Worm (Caenorhabditis elegans) whole organism, L1 larva: ENCODE results near the gene C33D9.8.

Source experiments
- C04F5.9 ChIP-seq: sonication (generic microtip); optimal IDR thresholded peaks from 2 replicates; lab custom pipeline; 2016; ENCODE audit warnings: missing genetic modification characterization, missing compliant biosample characterization
- C16A3.4 ChIP-seq: fragments of 150-350 bp; optimal IDR thresholded peaks from 2 replicates; lab custom pipeline; 2014; ENCODE audit warnings: missing biosample characterization, missing genetic modification characterization
- C34B4.2 ChIP-seq: sonication (generic microtip); optimal IDR thresholded peaks from 2 replicates; lab custom pipeline; 2017; ENCODE audit warnings: mild to moderate bottlenecking, missing genetic modification characterization, missing compliant biosample characterization
- F16B12.6 ChIP-seq: fragments of 150-350 bp; optimal IDR thresholded peaks from 2 replicates; lab custom pipeline; 2014; ENCODE audit warnings: missing biosample characterization, missing genetic modification characterization
- aha-1 ChIP-seq: fragments of 150-350 bp; optimal IDR thresholded peaks from 2 replicates; lab custom pipeline; 2014; ENCODE audit warnings: missing biosample characterization, missing genetic modification characterization
- blmp-1 ChIP-seq: fragments of 150-350 bp; optimal IDR thresholded peaks from 2 replicates; lab custom pipeline; 2014; ENCODE audit warnings: missing biosample characterization, missing genetic modification characterization
- ceh-8 ChIP-seq: fragments of 200-800 bp; sonication (Bioruptor generic); optimal IDR thresholded peaks from 2 replicates; lab custom pipeline; 2018; ENCODE audit warnings: mild to moderate bottlenecking, missing genetic modification characterization, moderate library complexity, missing compliant biosample characterization
- ceh-88 ChIP-seq: fragments of 200-800 bp; sonication (Bioruptor generic); IDR thresholded peaks from 2 replicates; pipeline ENCODE4 v1.3.6; 2022; ENCODE audit warnings: missing genetic modification characterization, missing compliant biosample characterization
- ces-1 ChIP-seq: fragments of 150-350 bp; optimal IDR thresholded peaks from 2 replicates; lab custom pipeline; 2014; ENCODE audit warnings: missing biosample characterization, missing genetic modification reagents, missing genetic modification characterization
- dpl-1 ChIP-seq, 3 experiments: fragments of 150-350 bp in 2 of 3; sonication (generic microtip) in 1 of 3; optimal IDR thresholded peaks; 2 replicates each; lab custom pipeline; 2014 to 2017; ENCODE audit warnings: missing biosample characterization in 3 of 3, missing genetic modification characterization in 3 of 3, missing genetic modification reagents in 3 of 3
- dsc-1 ChIP-seq: sonication (generic microtip); optimal IDR thresholded peaks from 2 replicates; lab custom pipeline; 2016; ENCODE audit warnings: mild to moderate bottlenecking, missing genetic modification characterization, missing compliant biosample characterization
- efl-1 ChIP-seq, 4 experiments: fragments of 150-350 bp; optimal IDR thresholded peaks in 3 of 4; peaks in 1 of 4; 1 replicate in 1 of 4; 2 replicates in 3 of 4; lab custom pipeline; 2014; ENCODE audit warnings: missing biosample characterization in 2 of 4, missing genetic modification characterization in 2 of 4, missing genetic modification reagents in 2 of 4
- egl-13 ChIP-seq: sonication (generic microtip); optimal IDR thresholded peaks from 2 replicates; lab custom pipeline; 2016; ENCODE audit warnings: missing genotype, missing genetic modification reagents, missing genetic modification characterization, missing compliant biosample characterization
- elt-2 ChIP-seq: sonication (generic microtip); optimal IDR thresholded peaks from 2 replicates; lab custom pipeline; 2016; ENCODE audit warnings: missing genetic modification characterization, mild to moderate bottlenecking, inconsistent platforms, missing compliant biosample characterization, missing genetic modification reagents
- elt-3 ChIP-seq, 6 experiments: fragments of 150-350 bp in 1 of 6; sonication (generic microtip); optimal IDR thresholded peaks; 2 replicates each; lab custom pipeline; 2017 to 2018; ENCODE audit warnings: missing biosample characterization in 6 of 6, missing genetic modification characterization in 6 of 6, inconsistent platforms in 1 of 6
- ets-5 ChIP-seq: fragments of 200-800 bp; sonication (Bioruptor generic); IDR thresholded peaks from 2 replicates; pipeline ENCODE4 v1.3.6; 2022; ENCODE audit warnings: missing genetic modification characterization, missing compliant biosample characterization
- fkh-10 ChIP-seq: sonication (generic microtip); optimal IDR thresholded peaks from 2 replicates; lab custom pipeline; 2017; ENCODE audit warnings: missing biosample characterization, missing genetic modification reagents, missing genetic modification characterization
- fkh-4 ChIP-seq: sonication (generic microtip); optimal IDR thresholded peaks from 2 replicates; lab custom pipeline; 2016; ENCODE audit warnings: missing compliant biosample characterization, missing genetic modification characterization, borderline replicate concordance
- fkh-8 ChIP-seq: sonication (generic microtip); optimal IDR thresholded peaks from 2 replicates; lab custom pipeline; 2016; ENCODE audit warnings: mild to moderate bottlenecking, missing genetic modification characterization, missing compliant biosample characterization
- irx-1 ChIP-seq: sonication (generic microtip); optimal IDR thresholded peaks from 2 replicates; lab custom pipeline; 2016; ENCODE audit warnings: missing genetic modification characterization, missing compliant biosample characterization
- isw-1 ChIP-seq: fragments of 200-800 bp; sonication (Bioruptor generic); IDR thresholded peaks from 2 replicates; pipeline ENCODE4 v1.3.6; 2022; ENCODE audit warnings: missing genetic modification characterization, missing compliant biosample characterization
- jun-1 ChIP-seq: fragments of 150-350 bp; optimal IDR thresholded peaks from 2 replicates; lab custom pipeline; 2014; ENCODE audit warnings: missing biosample characterization, missing genetic modification reagents, missing genetic modification characterization
- lin-13 ChIP-seq: fragments of 150-350 bp; optimal IDR thresholded peaks from 2 replicates; lab custom pipeline; 2014; ENCODE audit warnings: missing biosample characterization, missing genetic modification reagents, missing genetic modification characterization
- lin-14 ChIP-seq: fragments of 200-800 bp; sonication (Bioruptor generic); optimal IDR thresholded peaks from 2 replicates; lab custom pipeline; 2018; ENCODE audit warnings: mild to moderate bottlenecking, missing genetic modification characterization, moderate library complexity, missing compliant biosample characterization
- lin-35 ChIP-seq, 2 experiments: fragments of 150-350 bp; optimal IDR thresholded peaks; 2 replicates each; lab custom pipeline; 2014; ENCODE audit warnings: missing biosample characterization in 2 of 2, missing genetic modification characterization in 2 of 2, missing genetic modification reagents in 2 of 2
- lin-39 ChIP-seq: fragments of 150-350 bp; optimal IDR thresholded peaks from 2 replicates; lab custom pipeline; 2014; ENCODE audit warnings: missing biosample characterization, missing genetic modification reagents, missing genetic modification characterization
- lsy-2 ChIP-seq, 2 experiments: fragments of 150-350 bp; optimal IDR thresholded peaks; 2 replicates each; lab custom pipeline; 2014; ENCODE audit warnings: missing biosample characterization in 2 of 2, missing genetic modification characterization in 2 of 2
- mab-9 ChIP-seq: fragments of 200-800 bp; sonication (Bioruptor generic); IDR thresholded peaks from 2 replicates; pipeline ENCODE4 v1.3.6; 2022; ENCODE audit warnings: missing genetic modification reagents, missing genetic modification characterization, missing compliant biosample characterization
- mef-2 ChIP-seq: fragments of 150-350 bp; optimal IDR thresholded peaks from 2 replicates; lab custom pipeline; 2014; ENCODE audit warnings: missing biosample characterization, missing genetic modification characterization
- nhr-20 ChIP-seq: sonication (generic microtip); optimal IDR thresholded peaks from 2 replicates; lab custom pipeline; 2016; ENCODE audit warnings: mild to moderate bottlenecking, missing genetic modification characterization, missing compliant biosample characterization
- nhr-237 ChIP-seq: fragments of 150-350 bp; optimal IDR thresholded peaks from 2 replicates; lab custom pipeline; 2014; ENCODE audit warnings: missing biosample characterization, missing genetic modification characterization
- nhr-47 ChIP-seq: sonication (generic microtip); optimal IDR thresholded peaks from 2 replicates; lab custom pipeline; 2016; ENCODE audit warnings: mild to moderate bottlenecking, missing genetic modification characterization, moderate library complexity, missing compliant biosample characterization
- nhr-71 ChIP-seq: sonication (generic microtip); optimal IDR thresholded peaks from 2 replicates; lab custom pipeline; 2016; ENCODE audit warnings: mild to moderate bottlenecking, missing genetic modification characterization, moderate library complexity, missing compliant biosample characterization
- nhr-84 ChIP-seq: sonication (generic microtip); optimal IDR thresholded peaks from 2 replicates; lab custom pipeline; 2017; ENCODE audit warnings: missing biosample characterization, missing genetic modification characterization
- nhr-85 ChIP-seq: sonication (generic microtip); peaks from one replicate; lab custom pipeline; 2016; ENCODE audit warnings: missing genetic modification characterization, inconsistent platforms, missing compliant biosample characterization
- nhr-90 ChIP-seq: sonication (generic microtip); optimal IDR thresholded peaks from 2 replicates; lab custom pipeline; 2016; ENCODE audit warnings: mild to moderate bottlenecking, missing genetic modification characterization, missing compliant biosample characterization; ENCODE audit not compliant: poor library complexity
- pax-3 ChIP-seq: fragments of 200-800 bp; sonication (Bioruptor generic); optimal IDR thresholded peaks from 2 replicates; lab custom pipeline; 2018; ENCODE audit warnings: mild to moderate bottlenecking, missing genetic modification characterization, moderate library complexity, missing compliant biosample characterization
- rnt-1 ChIP-seq: sonication (generic microtip); optimal IDR thresholded peaks from 2 replicates; lab custom pipeline; 2016; ENCODE audit warnings: mild to moderate bottlenecking, missing genetic modification characterization, moderate library complexity, missing compliant biosample characterization
- snu-23 ChIP-seq: sonication (generic microtip); optimal IDR thresholded peaks from 2 replicates; lab custom pipeline; 2016; ENCODE audit warnings: missing genetic modification characterization, missing compliant biosample characterization
- swsn-7 ChIP-seq: sonication (generic microtip); optimal IDR thresholded peaks from 2 replicates; lab custom pipeline; 2016; ENCODE audit warnings: missing genetic modification characterization, missing compliant biosample characterization
- tbx-2 ChIP-seq: sonication (generic microtip); optimal IDR thresholded peaks from 2 replicates; lab custom pipeline; 2016; ENCODE audit warnings: missing genetic modification characterization, missing compliant biosample characterization
- tlp-1 ChIP-seq: fragments of 150-350 bp; optimal IDR thresholded peaks from 2 replicates; lab custom pipeline; 2014; ENCODE audit warnings: missing biosample characterization, missing genetic modification characterization
- unc-130 ChIP-seq: fragments of 150-350 bp; optimal IDR thresholded peaks from 2 replicates; lab custom pipeline; 2017; ENCODE audit warnings: missing biosample characterization, missing genetic modification characterization, inconsistent platforms
- unc-30 ChIP-seq: sonication (generic microtip); optimal IDR thresholded peaks from 2 replicates; lab custom pipeline; 2017; ENCODE audit warnings: missing biosample characterization, missing genetic modification characterization
- vab-15 ChIP-seq: sonication (generic microtip); optimal IDR thresholded peaks from 2 replicates; lab custom pipeline; 2017; ENCODE audit warnings: missing genotype, mild to moderate bottlenecking, missing genetic modification characterization, missing compliant biosample characterization
- xbp-1 ChIP-seq: sonication (generic microtip); optimal IDR thresholded peaks from 2 replicates; lab custom pipeline; 2016; ENCODE audit warnings: missing genetic modification characterization, missing compliant biosample characterization
- ztf-4 ChIP-seq: fragments of 150-350 bp; optimal IDR thresholded peaks from 2 replicates; lab custom pipeline; 2014; ENCODE audit warnings: missing biosample characterization, missing genetic modification characterization

Gene C33D9.8

ce11 chrIV:8830591-8830990 lies 44.0 kb upstream of the C33D9.8 start, which contains the start of gene T28C6.8 (continued):
- no peak for TF ChIP-seq mef-2 (tag; lab: Kevin White, UChicago)
- peak in 4 of 6 experiments; percentile 12 to 64 (median 52) for TF ChIP-seq elt-3 (tag; optimal IDR thresholded peaks at IDR 0.05; lab: Kevin White, UChicago)
- TF ChIP-seq efl-1 (optimal IDR thresholded peaks at IDR 0.05; lab: Kevin White, UChicago), result peak; percentile 17 to 23
- TF ChIP-seq efl-1 (GFP tag; optimal IDR thresholded peaks at IDR 0.05 in 1 of 2; lab: Kevin White, UChicago), result no peak
- no peak for TF ChIP-seq vab-15 (tag; lab: Kevin White, UChicago)
- TF ChIP-seq fkh-10 (GFP tag; lab: Kevin White, UChicago), result no peak
- TF ChIP-seq ets-5 (GFP tag; lab: Robert Waterston, UW), result no peak
- TF ChIP-seq lin-13 (GFP tag; lab: Kevin White, UChicago), result peak; percentile 23
- TF ChIP-seq ceh-88 (GFP tag; lab: Robert Waterston, UW), result no peak
- TF ChIP-seq C34B4.2 (tag; lab: Kevin White, UChicago), result no peak
- TF ChIP-seq unc-130 (tag; lab: Kevin White, UChicago), result peak; percentile 32
- peak; percentile 36 for TF ChIP-seq nhr-90 (tag; lab: Kevin White, UChicago)
- TF ChIP-seq lin-39 (tag; lab: Kevin White, UChicago), result no peak
- TF ChIP-seq tlp-1 (tag; lab: Kevin White, UChicago), result no peak
- peak; percentile 63 for TF ChIP-seq nhr-71 (tag; lab: Kevin White, UChicago)
- peak in 1 of 2 experiments; percentile 68 for TF ChIP-seq lin-35 (GFP tag; optimal IDR thresholded peaks at IDR 0.05; lab: Kevin White, UChicago)
- no peak for TF ChIP-seq aha-1 (tag; lab: Kevin White, UChicago)
- no peak for TF ChIP-seq nhr-84 (tag; lab: Kevin White, UChicago)
- TF ChIP-seq ceh-8, result no peak
- no peak for TF ChIP-seq C04F5.9
- no peak for TF ChIP-seq ztf-4 (tag; lab: Kevin White, UChicago)
- TF ChIP-seq mab-9, result no peak
- peak; percentile 1 for TF ChIP-seq C16A3.4 (tag; lab: Kevin White, UChicago)
- no peak for TF ChIP-seq elt-2 (tag; lab: Kevin White, UChicago)
- no peak for TF ChIP-seq swsn-7 (tag; lab: Kevin White, UChicago)
- TF ChIP-seq dsc-1 (tag; lab: Kevin White, UChicago), result no peak
- peak; percentile 10 for TF ChIP-seq irx-1 (tag; lab: Kevin White, UChicago)
- no peak for TF ChIP-seq unc-30
- no peak for TF ChIP-seq egl-13 (tag; lab: Kevin White, UChicago)
- TF ChIP-seq blmp-1 (tag; lab: Kevin White, UChicago), result peak; percentile 88
- TF ChIP-seq isw-1 (GFP tag; lab: Robert Waterston, UW), result no peak
- TF ChIP-seq pax-3 (tag; lab: Kevin White, UChicago), result no peak
- TF ChIP-seq jun-1 (tag; lab: Kevin White, UChicago), result no peak
- TF ChIP-seq nhr-237 (tag; lab: Kevin White, UChicago), result no peak
- peak; percentile 33 for TF ChIP-seq fkh-8 (tag; lab: Kevin White, UChicago)
- TF ChIP-seq ces-1 (GFP tag; lab: Kevin White, UChicago), result no peak
- TF ChIP-seq, all 84 proteins: peak for 26

- TF ChIP-seq C04F5.9, result no peak
Observed at ce11 chrIV:8827500-8827899, 40.9 kb upstream of the C33D9.8 start, which contains the start of gene T28C6.7. T28C6.7 (plus strand) TSS chrIV:8827800.

ce11 chrIV:8826606-8827000 lies 40.1 kb upstream of the C33D9.8 start:
- TF ChIP-seq efl-1 (optimal IDR thresholded peaks at IDR 0.05; lab: Kevin White, UChicago) (peak; percentile 53 to 56), efl-1 (GFP tag; optimal IDR thresholded peaks at IDR 0.05 in 1 of 2; lab: Kevin White, UChicago) (peak in 1 of 2 experiments; percentile 94), lsy-2 (tag; optimal IDR thresholded peaks at IDR 0.05; lab: Kevin White, UChicago) (peak in 1 of 2 experiments; percentile 57), snu-23 (GFP tag; lab: Kevin White, UChicago) (peak; percentile 51), nhr-85 (tag; lab: Kevin White, UChicago) (peak; percentile 5), F16B12.6 (tag; lab: Kevin White, UChicago) (no peak), C16A3.4 (tag; lab: Kevin White, UChicago) (peak; percentile 19), aha-1 (tag; lab: Kevin White, UChicago) (no peak), fkh-4 (no peak), swsn-7 (tag; lab: Kevin White, UChicago) (peak; percentile 16), dpl-1 (GFP tag; optimal IDR thresholded peaks at IDR 0.05; lab: Kevin White, UChicago) (peak in 2 of 3 experiments; percentile 56), lin-14 (GFP tag; lab: Kevin White, UChicago) (peak; percentile 54), nhr-47 (tag; lab: Kevin White, UChicago) (peak; percentile 9), jun-1 (tag; lab: Kevin White, UChicago) (no peak), dsc-1 (tag; lab: Kevin White, UChicago) (peak; percentile 13), blmp-1 (tag; lab: Kevin White, UChicago) (peak; percentile 93), tbx-2 (tag; lab: Kevin White, UChicago) (peak; percentile 53), nhr-84 (tag; lab: Kevin White, UChicago) (no peak), rnt-1 (peak; percentile 50), lin-35 (GFP tag; optimal IDR thresholded peaks at IDR 0.05; lab: Kevin White, UChicago) (peak; percentile 32 to 69), xbp-1 (tag; lab: Kevin White, UChicago) (peak; percentile 77), elt-3 (tag; optimal IDR thresholded peaks at IDR 0.05; lab: Kevin White, UChicago) (peak in 1 of 6 experiments; percentile 39), nhr-20 (peak; percentile 44)
